Worm (Caenorhabditis elegans) whole organism, L3 larva: Measurements from ENCODE around the gene F56F10.2.

Experiments used
- R02D3.7 ChIP-seq: fragments of 150-350 bp; optimal IDR thresholded peaks from 2 replicates; lab custom pipeline; 2014; ENCODE audit warnings: missing biosample characterization, missing genetic modification characterization
- ZK546.5 ChIP-seq: sonication (generic microtip); optimal IDR thresholded peaks from 2 replicates; lab custom pipeline; 2017; ENCODE audit warnings: missing biosample characterization, missing genetic modification characterization
- aly-2 ChIP-seq: fragments of 150-350 bp; optimal IDR thresholded peaks from 2 replicates; lab custom pipeline; 2014; ENCODE audit warnings: missing biosample characterization, missing genetic modification characterization
- ceh-16 ChIP-seq: sonication (generic microtip); optimal IDR thresholded peaks from 2 replicates; lab custom pipeline; 2017; ENCODE audit warnings: missing biosample characterization, missing genetic modification characterization
- hmg-11 ChIP-seq: sonication (generic microtip); optimal IDR thresholded peaks from 2 replicates; lab custom pipeline; 2016; ENCODE audit warnings: missing genetic modification characterization, missing compliant biosample characterization
- lin-39 ChIP-seq: fragments of 150-350 bp; optimal IDR thresholded peaks from 2 replicates; lab custom pipeline; 2018; ENCODE audit warnings: missing biosample characterization, missing genetic modification reagents, missing genetic modification characterization
- nhr-237 ChIP-seq: fragments of 150-350 bp; optimal IDR thresholded peaks from 2 replicates; lab custom pipeline; 2014; ENCODE audit warnings: missing biosample characterization, missing genetic modification characterization
- skn-1 ChIP-seq: fragments of 150-350 bp; optimal IDR thresholded peaks from 2 replicates; lab custom pipeline; 2014; ENCODE audit warnings: missing biosample characterization, missing genetic modification characterization
- snpc-4 ChIP-seq: fragments of 150-350 bp; optimal IDR thresholded peaks from 2 replicates; lab custom pipeline; 2014; ENCODE audit warnings: missing biosample characterization, missing genetic modification characterization
- unc-39 ChIP-seq: sonication (generic microtip); optimal IDR thresholded peaks from 4 replicates; lab custom pipeline; 2017; ENCODE audit warnings: missing biosample characterization, missing genetic modification characterization
- unc-62 ChIP-seq: fragments of 150-350 bp; sonication (generic microtip); optimal IDR thresholded peaks from 4 replicates; lab custom pipeline; 2014; ENCODE audit warnings: missing biosample characterization, missing genetic modification reagents, missing genetic modification characterization
- ztf-11 ChIP-seq: fragments of 150-350 bp; optimal IDR thresholded peaks from 2 replicates; lab custom pipeline; 2014; ENCODE audit warnings: missing biosample characterization, missing genetic modification characterization

- no peak for TF ChIP-seq snpc-4
- no peak for TF ChIP-seq nhr-237 (tag; lab: Kevin White, UChicago)
- no peak for TF ChIP-seq hmg-11 (tag; lab: Kevin White, UChicago)
- no peak for TF ChIP-seq R02D3.7 (tag; lab: Kevin White, UChicago)
- no peak for TF ChIP-seq unc-39 (tag; lab: Kevin White, UChicago)
- no peak for TF ChIP-seq ceh-16
- no peak for TF ChIP-seq unc-62 (GFP tag; lab: Kevin White, UChicago)
- TF ChIP-seq ZK546.5 (tag; lab: Kevin White, UChicago): no peak
- TF ChIP-seq lin-39 (tag; lab: Kevin White, UChicago): no peak
- no peak for TF ChIP-seq aly-2 (tag; lab: Kevin White, UChicago)
- no peak for TF ChIP-seq skn-1 (tag; lab: Kevin White, UChicago)
- TF ChIP-seq ztf-11 (tag; lab: Kevin White, UChicago): no peak
Measured at ce11 chrX:861378-861777, 2.0 kb downstream of the F56F10.2 start.
